Fruit fly (Drosophila melanogaster) whole organism, embryonic: ENCODE results near the gene Lcp65Ag3.

Experiments used
- CG7556 ChIP-seq: fragments of 200-800 bp; sonication (Bioruptor generic); optimal IDR thresholded peaks from 2 replicates; lab custom pipeline; 2017; ENCODE audit warnings: missing biosample characterization, mild to moderate bottlenecking, missing genetic modification characterization
- CG9932 ChIP-seq: fragments of 200-800 bp; sonication (Bioruptor generic); IDR thresholded peaks from 2 replicates; pipeline ENCODE4 v1.3.6; 2022; ENCODE audit warnings: missing biosample characterization, missing genetic modification characterization
- CkIIα-i1 ChIP-seq: fragments of 200-800 bp; sonication (Bioruptor generic); IDR thresholded peaks from 2 replicates; pipeline ENCODE4 v1.3.6; 2022; ENCODE audit warnings: missing biosample characterization, missing genetic modification characterization
- bigmax ChIP-seq: fragments of 200-800 bp; sonication (Bioruptor generic); optimal IDR thresholded peaks from 2 replicates; lab custom pipeline; 2018; ENCODE audit warnings: missing biosample characterization, mild to moderate bottlenecking, missing genetic modification characterization
- nom ChIP-seq: fragments of 200-800 bp; sonication (Bioruptor generic); optimal IDR thresholded peaks from 2 replicates; lab custom pipeline; 2017; ENCODE audit warnings: missing biosample characterization, missing genetic modification characterization, mild to moderate bottlenecking, moderate library complexity, missing genetic modification reagents

DNA sequence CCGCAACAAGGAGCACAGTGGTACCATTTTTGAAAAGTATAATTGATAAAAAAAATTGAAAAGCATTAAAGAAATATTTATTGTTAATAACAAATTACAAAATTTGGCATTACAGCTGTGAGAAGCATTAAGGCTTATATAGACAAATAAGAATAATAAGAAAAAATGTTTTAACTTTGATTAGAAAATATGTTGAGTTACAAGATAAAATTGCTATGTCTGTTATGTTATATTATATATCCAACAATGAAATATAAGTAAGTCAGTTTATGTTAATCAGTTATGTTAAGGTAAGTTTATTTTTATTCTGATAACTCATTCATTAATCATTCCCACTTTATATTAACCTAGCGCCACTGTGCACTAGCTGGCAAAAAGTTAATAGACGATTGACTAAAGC is 29.1 kb upstream of the Lcp65Ag3 start:
- no peak for TF ChIP-seq nom (GFP tag; lab: Kevin White, UChicago)
- peak; percentile 43 for TF ChIP-seq CG7556 (GFP tag; lab: Kevin White, UChicago)
- no peak for TF ChIP-seq CG9932 (GFP tag; lab: Robert Waterston, UW)
- TF ChIP-seq CkIIα-i1 (GFP tag; lab: Robert Waterston, UW), result no peak
- no peak for TF ChIP-seq bigmax (GFP tag; lab: Kevin White, UChicago)
